Worm (Caenorhabditis elegans) whole organism, L1 larva: ENCODE data around the gene C23H3.2.

ENCODE experiments used
- egl-27 ChIP-seq, 2 experiments: fragments of 150-350 bp in 1 of 2; sonication (generic microtip); optimal IDR thresholded peaks; 3 replicates each; lab custom pipeline; 2017 to 2018; ENCODE audit warnings: missing biosample characterization in 2 of 2, missing genetic modification characterization in 2 of 2, missing genetic modification reagents in 2 of 2
- hpl-2 ChIP-seq: fragments of 150-350 bp; optimal IDR thresholded peaks from 2 replicates; lab custom pipeline; 2014; ENCODE audit warnings: missing biosample characterization, missing genetic modification reagents, missing genetic modification characterization
- lir-3 ChIP-seq: sonication (generic microtip); optimal IDR thresholded peaks from 2 replicates; lab custom pipeline; 2016; ENCODE audit warnings: mild to moderate bottlenecking, missing genetic modification characterization, moderate library complexity, missing compliant biosample characterization; ENCODE audit not compliant: poor library complexity
- mep-1 ChIP-seq: fragments of 150-350 bp; optimal IDR thresholded peaks from 2 replicates; lab custom pipeline; 2014; ENCODE audit warnings: missing biosample characterization, missing genetic modification characterization
- nhr-76 ChIP-seq: sonication (generic microtip); optimal IDR thresholded peaks from 2 replicates; lab custom pipeline; 2017; ENCODE audit warnings: missing biosample characterization, missing genetic modification characterization
- skn-1 ChIP-seq: fragments of 150-350 bp; optimal IDR thresholded peaks from 2 replicates; lab custom pipeline; 2014; ENCODE audit warnings: missing biosample characterization, missing genetic modification characterization
- swsn-7 ChIP-seq: sonication (generic microtip); optimal IDR thresholded peaks from 2 replicates; lab custom pipeline; 2016; ENCODE audit warnings: missing genetic modification characterization, missing compliant biosample characterization
- unc-62 ChIP-seq: fragments of 150-350 bp; optimal IDR thresholded peaks from 2 replicates; lab custom pipeline; 2014; ENCODE audit warnings: missing biosample characterization, missing genetic modification reagents, missing genetic modification characterization

- TF ChIP-seq nhr-76 (no peak), swsn-7 (tag; lab: Kevin White, UChicago) (no peak), egl-27 (tag; optimal IDR thresholded peaks at IDR 0.05; lab: Kevin White, UChicago) (no peak), unc-62 (GFP tag; lab: Kevin White, UChicago) (no peak), hpl-2 (GFP tag; lab: Kevin White, UChicago) (no peak), lir-3 (tag; lab: Kevin White, UChicago) (no peak), mep-1 (tag; lab: Kevin White, UChicago) (no peak), skn-1 (tag; lab: Kevin White, UChicago) (no peak)
Observed at ce11 chrII:61013-61412, at the start of gene C23H3.2.
